Worm (Caenorhabditis elegans) whole organism, late embryonic: ENCODE results near the gene ncap-1.

Source experiments
- C08G9.2 ChIP-seq: sonication (generic microtip); optimal IDR thresholded peaks from 2 replicates; lab custom pipeline; 2016; ENCODE audit warnings: mild to moderate bottlenecking, missing genetic modification characterization, moderate library complexity, missing compliant biosample characterization
- F13H6.1 ChIP-seq: sonication (generic microtip); optimal IDR thresholded peaks from 2 replicates; lab custom pipeline; 2016; ENCODE audit warnings: missing genetic modification characterization, missing compliant biosample characterization
- K02D7.2 ChIP-seq: sonication (generic microtip); optimal IDR thresholded peaks from 2 replicates; lab custom pipeline; 2017; ENCODE audit warnings: mild to moderate bottlenecking, missing genetic modification characterization, missing compliant biosample characterization
- K09A11.1 ChIP-seq: sonication (generic microtip); optimal IDR thresholded peaks from 2 replicates; lab custom pipeline; 2017; ENCODE audit warnings: antibody characterized with exemption, mild to moderate bottlenecking, missing genetic modification characterization, missing compliant biosample characterization; ENCODE audit not compliant: insufficient read depth
- Y22D7AL.16 ChIP-seq: sonication (generic microtip); optimal IDR thresholded peaks from 2 replicates; lab custom pipeline; 2016; ENCODE audit warnings: missing genetic modification characterization, missing compliant biosample characterization
- ahr-1 ChIP-seq: sonication (generic microtip); optimal IDR thresholded peaks from 2 replicates; lab custom pipeline; 2016; ENCODE audit warnings: missing genetic modification characterization, missing compliant biosample characterization
- ceh-18 ChIP-seq: sonication (generic microtip); optimal IDR thresholded peaks from 2 replicates; lab custom pipeline; 2016; ENCODE audit warnings: missing genetic modification characterization, missing compliant biosample characterization
- ceh-19 ChIP-seq: fragments of 200-800 bp; sonication (Bioruptor generic); optimal IDR thresholded peaks from 2 replicates; lab custom pipeline; 2018; ENCODE audit warnings: mild to moderate bottlenecking, missing genetic modification characterization, missing compliant biosample characterization
- ceh-22 ChIP-seq: sonication (generic microtip); optimal IDR thresholded peaks from 2 replicates; lab custom pipeline; 2017; ENCODE audit warnings: missing biosample characterization, missing genetic modification characterization
- ceh-24 ChIP-seq: sonication (generic microtip); optimal IDR thresholded peaks from 2 replicates; lab custom pipeline; 2016; ENCODE audit warnings: mild to moderate bottlenecking, missing genetic modification characterization, missing compliant biosample characterization
- ceh-31 ChIP-seq: sonication (generic microtip); optimal IDR thresholded peaks from 2 replicates; lab custom pipeline; 2016; ENCODE audit warnings: missing genetic modification characterization, missing compliant biosample characterization
- ceh-34 ChIP-seq: sonication (generic microtip); optimal IDR thresholded peaks from 2 replicates; lab custom pipeline; 2016; ENCODE audit warnings: mild to moderate bottlenecking, missing genetic modification characterization, missing compliant biosample characterization
- ceh-45 ChIP-seq: fragments of 200-800 bp; sonication (Bioruptor generic); IDR thresholded peaks from 2 replicates; pipeline ENCODE4 v1.3.6; 2022; ENCODE audit warnings: missing genetic modification reagents, missing genetic modification characterization, missing compliant biosample characterization
- ceh-48 ChIP-seq: sonication (generic microtip); optimal IDR thresholded peaks from 2 replicates; lab custom pipeline; 2016; ENCODE audit warnings: missing genetic modification characterization, inconsistent platforms, missing compliant biosample characterization
- che-1 ChIP-seq: sonication (generic microtip); optimal IDR thresholded peaks from 2 replicates; lab custom pipeline; 2016; ENCODE audit warnings: mild to moderate bottlenecking, missing genetic modification characterization, missing compliant biosample characterization
- dve-1 ChIP-seq: sonication (generic microtip); optimal IDR thresholded peaks from 2 replicates; lab custom pipeline; 2017; ENCODE audit warnings: antibody characterized with exemption, mild to moderate bottlenecking, missing genetic modification characterization, missing compliant biosample characterization
- elt-4 ChIP-seq: sonication (generic microtip); optimal IDR thresholded peaks from 2 replicates; lab custom pipeline; 2016; ENCODE audit warnings: missing genetic modification characterization, missing compliant biosample characterization
- eyg-1 ChIP-seq: sonication (generic microtip); optimal IDR thresholded peaks from 2 replicates; lab custom pipeline; 2016; ENCODE audit warnings: missing genotype, missing genetic modification characterization, missing compliant biosample characterization
- hlh-13 ChIP-seq: fragments of 200-800 bp; sonication (Bioruptor generic); optimal IDR thresholded peaks from 2 replicates; lab custom pipeline; 2018; ENCODE audit warnings: mild to moderate bottlenecking, missing genetic modification characterization, missing compliant biosample characterization
- hlh-15 ChIP-seq: sonication (generic microtip); optimal IDR thresholded peaks from 2 replicates; lab custom pipeline; 2016; ENCODE audit warnings: missing genetic modification characterization, missing compliant biosample characterization
- lin-11 ChIP-seq: fragments of 200-800 bp; sonication (Bioruptor generic); optimal IDR thresholded peaks from 2 replicates; lab custom pipeline; 2018; ENCODE audit warnings: mild to moderate bottlenecking, missing genetic modification characterization, missing compliant biosample characterization
- madf-2 ChIP-seq: sonication (generic microtip); optimal IDR thresholded peaks from 2 replicates; lab custom pipeline; 2017; ENCODE audit warnings: missing genetic modification characterization, missing compliant biosample characterization
- nfya-1 ChIP-seq: sonication (generic microtip); optimal IDR thresholded peaks from 2 replicates; lab custom pipeline; 2017; ENCODE audit warnings: missing genetic modification characterization, mild to moderate bottlenecking, missing compliant biosample characterization, antibody characterized with exemption, moderate library complexity
- nhr-11 ChIP-seq: fragments of 150-350 bp; optimal IDR thresholded peaks from 2 replicates; lab custom pipeline; 2014; ENCODE audit warnings: missing biosample characterization, missing genetic modification characterization
- nhr-232 ChIP-seq: sonication (generic microtip); optimal IDR thresholded peaks from 2 replicates; lab custom pipeline; 2016; ENCODE audit warnings: missing genetic modification characterization, missing compliant biosample characterization
- pax-1 ChIP-seq: fragments of 150-350 bp; optimal IDR thresholded peaks from 2 replicates; lab custom pipeline; 2014; ENCODE audit warnings: missing biosample characterization, missing genetic modification characterization
- pha-2 ChIP-seq: sonication (generic microtip); optimal IDR thresholded peaks from 2 replicates; lab custom pipeline; 2017; ENCODE audit warnings: mild to moderate bottlenecking, missing genetic modification characterization, missing compliant biosample characterization
- pha-4 ChIP-seq: fragments of 150-350 bp; optimal IDR thresholded peaks from 2 replicates; lab custom pipeline; 2018; ENCODE audit warnings: missing biosample characterization, missing genetic modification reagents, missing genetic modification characterization
- pqm-1 ChIP-seq: sonication (generic microtip); optimal IDR thresholded peaks from 2 replicates; lab custom pipeline; 2016; ENCODE audit warnings: missing genetic modification characterization, missing compliant biosample characterization
- pros-1 ChIP-seq: fragments of 150-350 bp; optimal IDR thresholded peaks from 2 replicates; lab custom pipeline; 2014; ENCODE audit warnings: missing biosample characterization, missing genetic modification reagents, missing genetic modification characterization
- ref-2 ChIP-seq: sonication (generic microtip); optimal IDR thresholded peaks from 2 replicates; lab custom pipeline; 2016; ENCODE audit warnings: missing genetic modification characterization, missing compliant biosample characterization
- sdc-2 ChIP-seq: sonication (generic microtip); optimal IDR thresholded peaks from 2 replicates; lab custom pipeline; 2016; ENCODE audit warnings: missing genotype, missing genetic modification characterization, missing compliant biosample characterization
- sox-2 ChIP-seq: fragments of 200-800 bp; sonication (Bioruptor generic); IDR thresholded peaks from 2 replicates; pipeline ENCODE4 v1.3.6; 2022; ENCODE audit warnings: missing genetic modification reagents, missing genetic modification characterization, missing compliant biosample characterization
- syd-9 ChIP-seq: sonication (generic microtip); optimal IDR thresholded peaks from 2 replicates; lab custom pipeline; 2016; ENCODE audit warnings: mild to moderate bottlenecking, missing genetic modification characterization, moderate library complexity, missing compliant biosample characterization
- tbx-2 ChIP-seq: sonication (generic microtip); optimal IDR thresholded peaks from 2 replicates; lab custom pipeline; 2016; ENCODE audit warnings: missing genetic modification characterization, missing compliant biosample characterization
- unc-3 ChIP-seq, 2 experiments: fragments of 200-800 bp in 1 of 2; sonication (Bioruptor generic) in 1 of 2; sonication (generic microtip) in 1 of 2; conservative IDR thresholded peaks in 1 of 2; optimal IDR thresholded peaks in 1 of 2; 2 replicates each; pipeline versions ENCODE4 v1.3.6 to Lab custom; 2016 to 2022; ENCODE audit warnings: missing compliant biosample characterization in 2 of 2, missing genetic modification characterization in 2 of 2, missing genetic modification reagents in 1 of 2
- ztf-16 ChIP-seq: sonication (generic microtip); optimal IDR thresholded peaks from 2 replicates; lab custom pipeline; 2017; ENCODE audit warnings: missing genetic modification characterization, missing compliant biosample characterization

Gene ncap-1

DNA sequence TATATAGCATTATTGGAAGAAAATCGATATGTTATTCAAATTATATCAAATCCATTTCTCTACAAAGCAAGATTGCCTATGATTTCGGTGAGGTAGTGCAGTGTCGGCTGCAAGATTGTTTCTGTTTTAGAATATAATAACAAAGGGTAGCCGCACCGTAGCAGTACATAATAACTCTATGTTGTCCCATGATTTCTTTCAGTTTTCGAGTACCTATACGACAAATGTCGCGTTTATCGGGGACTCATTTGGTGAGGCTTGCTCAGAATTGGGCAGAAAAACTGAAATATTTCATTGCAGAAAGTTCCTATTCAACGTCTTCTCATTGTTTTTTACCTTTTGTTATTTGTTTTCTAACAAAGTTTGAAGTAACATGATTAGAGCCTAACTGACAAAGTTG, 27.3 kb upstream of the ncap-1 start, which contains the start of gene srw-79:
Gene srw-79 (plus strand): TSS at position 301 of the 400 bp plus-strand sequence.
- TF ChIP-seq unc-3 (GFP tag; conservative IDR thresholded peaks at IDR 0.05; lab: Robert Waterston, UW) (no peak), unc-3 (tag; optimal IDR thresholded peaks at IDR 0.05; lab: Kevin White, UChicago) (no peak), dve-1 (tag; lab: Kevin White, UChicago) (no peak), ceh-22 (no peak), K09A11.1 (tag; lab: Kevin White, UChicago) (no peak), pqm-1 (tag; lab: Kevin White, UChicago) (no peak), Y22D7AL.16 (tag; lab: Kevin White, UChicago) (no peak), ceh-18 (tag; lab: Kevin White, UChicago) (no peak), ceh-19 (GFP tag; lab: Kevin White, UChicago) (no peak), madf-2 (tag; lab: Kevin White, UChicago) (no peak), ceh-34 (no peak), syd-9 (tag; lab: Kevin White, UChicago) (no peak), ceh-31 (no peak), che-1 (tag; lab: Kevin White, UChicago) (no peak), pha-4 (no peak), F13H6.1 (tag; lab: Kevin White, UChicago) (no peak), pha-2 (tag; lab: Kevin White, UChicago) (no peak), sdc-2 (tag; lab: Kevin White, UChicago) (no peak), pros-1 (tag; lab: Kevin White, UChicago) (no peak)

DNA sequence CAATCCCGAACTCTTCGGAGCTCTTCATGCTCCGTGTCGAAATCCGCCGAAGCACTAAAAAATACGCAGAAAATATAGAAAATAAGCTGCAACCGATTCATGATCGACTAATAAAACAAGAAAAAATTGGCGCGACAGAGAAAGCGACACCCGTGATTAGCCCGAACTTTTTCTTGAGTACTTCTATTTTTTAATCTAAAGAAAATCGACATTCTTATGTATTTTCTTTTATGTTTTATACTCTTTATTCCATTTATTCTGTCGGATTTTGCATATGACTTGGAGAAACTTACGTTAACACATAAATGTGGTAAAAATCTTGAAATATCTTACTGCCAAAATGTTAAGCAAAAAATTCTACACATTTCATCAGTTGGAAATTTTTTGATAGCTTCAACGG, 24.9 kb upstream of the ncap-1 start, which contains the start of the genes irld-50 and irld-49:
Gene irld-50 (minus strand): TSS at position 101 of the 400 bp plus-strand sequence.
Gene irld-49 (plus strand): TSS at position 211 of the 400 bp plus-strand sequence.
- TF ChIP-seq eyg-1 (tag; lab: Kevin White, UChicago) (no peak), pros-1 (tag; lab: Kevin White, UChicago) (no peak), ztf-16 (tag; lab: Kevin White, UChicago) (no peak), pax-1 (tag; lab: Kevin White, UChicago) (no peak), unc-3 (GFP tag; conservative IDR thresholded peaks at IDR 0.05; lab: Robert Waterston, UW) (no peak), unc-3 (tag; optimal IDR thresholded peaks at IDR 0.05; lab: Kevin White, UChicago) (no peak), nfya-1 (tag; lab: Kevin White, UChicago) (no peak), lin-11 (no peak), nhr-11 (tag; lab: Kevin White, UChicago) (no peak), K02D7.2 (tag; lab: Kevin White, UChicago) (no peak), ahr-1 (tag; lab: Kevin White, UChicago) (no peak), ref-2 (no peak)

DNA sequence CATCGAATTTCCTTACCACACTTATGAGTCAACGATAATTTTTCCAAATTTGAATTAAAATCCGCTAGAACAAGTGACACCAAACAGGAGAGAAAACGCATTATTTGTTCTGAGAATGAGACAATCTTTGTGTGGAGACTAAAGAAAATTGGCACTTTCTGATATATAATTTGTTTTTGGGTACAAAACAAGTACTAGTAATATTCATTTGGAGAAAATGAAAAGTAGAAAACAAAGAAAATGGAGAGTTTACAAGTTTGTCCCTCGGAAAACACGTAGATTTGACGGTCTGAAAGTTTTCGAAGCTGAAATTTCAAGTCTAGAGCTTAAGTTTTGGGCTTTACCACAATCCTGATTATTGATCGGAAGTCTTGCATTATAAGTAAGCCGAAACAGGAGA, 21.6 kb upstream of the ncap-1 start, which contains the start of gene irld-66:
Gene irld-66 (minus strand): TSS at position 101 of the 400 bp plus-strand sequence.
- TF ChIP-seq che-1 (tag; lab: Kevin White, UChicago) = no peak

ce11 chrII:2939681-2940080, 20.6 kb upstream of the ncap-1 start:
- TF ChIP-seq elt-4 (tag; lab: Kevin White, UChicago) (no peak), dve-1 (tag; lab: Kevin White, UChicago) (peak; percentile 67)

- TF ChIP-seq ceh-18 (tag; lab: Kevin White, UChicago) (no peak), pha-2 (tag; lab: Kevin White, UChicago) (no peak), Y22D7AL.16 (tag; lab: Kevin White, UChicago) (no peak), nhr-232 (tag; lab: Kevin White, UChicago) (no peak), sox-2 (no peak), ceh-45 (GFP tag; lab: Robert Waterston, UW) (no peak), hlh-15 (tag; lab: Kevin White, UChicago) (no peak), hlh-13 (GFP tag; lab: Kevin White, UChicago) (no peak), ceh-48 (no peak), madf-2 (tag; lab: Kevin White, UChicago) (no peak), tbx-2 (tag; lab: Kevin White, UChicago) (no peak), C08G9.2 (tag; lab: Kevin White, UChicago) (no peak), ceh-24 (no peak), nfya-1 (tag; lab: Kevin White, UChicago) (no peak)
Measured at ce11 chrII:2937852-2938251, 18.7 kb upstream of the ncap-1 start, which contains the start of gene irld-65. Gene irld-65 (minus strand): TSS chrII:2937952.
